Worm (Caenorhabditis elegans) whole organism, midembryonic: Measurements from ENCODE around the gene tat-6.

Source experiments
- T22C8.4 ChIP-seq: fragments of 200-800 bp; sonication (Bioruptor generic); IDR thresholded peaks from 2 replicates; pipeline ENCODE4 v1.3.6; 2022; ENCODE audit warnings: missing genetic modification characterization, missing compliant biosample characterization
- cog-1 ChIP-seq: sonication (generic microtip); optimal IDR thresholded peaks from 2 replicates; lab custom pipeline; 2016; ENCODE audit warnings: missing genetic modification characterization, missing compliant biosample characterization
- flt-1 ChIP-seq: fragments of 200-800 bp; sonication (Bioruptor generic); IDR thresholded peaks from 2 replicates; pipeline ENCODE4 v1.3.6; 2022; ENCODE audit warnings: missing genetic modification characterization, missing compliant biosample characterization
- klf-2 ChIP-seq: fragments of 200-800 bp; sonication (Bioruptor generic); conservative IDR thresholded peaks from 2 replicates; pipeline ENCODE4 v1.3.6; 2022; ENCODE audit warnings: missing genetic modification reagents, missing genetic modification characterization, missing compliant biosample characterization
- med-1 ChIP-seq: sonication (generic microtip); optimal IDR thresholded peaks from 2 replicates; lab custom pipeline; 2017; ENCODE audit warnings: missing genetic modification characterization, mild to moderate bottlenecking, missing compliant biosample characterization, antibody characterized with exemption, missing genetic modification reagents; ENCODE audit not compliant: insufficient read depth
- ref-1 ChIP-seq: fragments of 200-800 bp; sonication (Bioruptor generic); conservative IDR thresholded peaks from 2 replicates; pipeline ENCODE4 v1.3.6; 2022; ENCODE audit warnings: missing genetic modification reagents, missing genetic modification characterization, missing compliant biosample characterization
- tab-1 ChIP-seq: fragments of 200-800 bp; sonication (Bioruptor generic); IDR thresholded peaks from 2 replicates; pipeline ENCODE4 v1.3.6; 2022; ENCODE audit warnings: missing genetic modification characterization, missing compliant biosample characterization
- ztf-23 ChIP-seq: fragments of 200-800 bp; sonication (Bioruptor generic); IDR thresholded peaks from 2 replicates; pipeline ENCODE4 v1.3.6; 2022; ENCODE audit warnings: missing genetic modification reagents, missing genetic modification characterization, missing compliant biosample characterization

ce11 chrV:3119185-3119584, 9.7 kb upstream of the tat-6 start:
- TF ChIP-seq ref-1 (GFP tag; lab: Robert Waterston, UW) (no peak), flt-1 (GFP tag; lab: Robert Waterston, UW) (no peak), ztf-23 (GFP tag; lab: Robert Waterston, UW) (no peak), tab-1 (GFP tag; lab: Robert Waterston, UW) (no peak), klf-2 (GFP tag; lab: Robert Waterston, UW) (no peak), med-1 (no peak), cog-1 (no peak), T22C8.4 (no peak)
